Worm (Caenorhabditis elegans) whole organism, L1 larva: ENCODE data around the gene clec-227.

Experiments
- C04F5.9 ChIP-seq: sonication (generic microtip); optimal IDR thresholded peaks from 2 replicates; lab custom pipeline; 2016; ENCODE audit warnings: missing genetic modification characterization, missing compliant biosample characterization
- F16B12.6 ChIP-seq: fragments of 150-350 bp; optimal IDR thresholded peaks from 2 replicates; lab custom pipeline; 2014; ENCODE audit warnings: missing biosample characterization, missing genetic modification characterization
- Y116A8C.19 ChIP-seq: sonication (generic microtip); optimal IDR thresholded peaks from 2 replicates; lab custom pipeline; 2016; ENCODE audit warnings: missing compliant biosample characterization, missing genetic modification characterization, borderline replicate concordance
- blmp-1 ChIP-seq: fragments of 150-350 bp; optimal IDR thresholded peaks from 2 replicates; lab custom pipeline; 2014; ENCODE audit warnings: missing biosample characterization, missing genetic modification characterization
- ceh-63 ChIP-seq: fragments of 200-800 bp; sonication (Bioruptor generic); optimal IDR thresholded peaks from 2 replicates; lab custom pipeline; 2018; ENCODE audit warnings: mild to moderate bottlenecking, missing genetic modification characterization, missing compliant biosample characterization
- ceh-82 ChIP-seq, 3 experiments: fragments of 150-350 bp in 1 of 3; sonication (generic microtip) in 2 of 3; optimal IDR thresholded peaks; 2 replicates each; lab custom pipeline; 2014 to 2017; ENCODE audit warnings: missing biosample characterization in 3 of 3, missing genetic modification characterization in 3 of 3
- efl-1 ChIP-seq, 4 experiments: fragments of 150-350 bp; optimal IDR thresholded peaks in 3 of 4; peaks in 1 of 4; 1 replicate in 1 of 4; 2 replicates in 3 of 4; lab custom pipeline; 2014; ENCODE audit warnings: missing biosample characterization in 2 of 4, missing genetic modification characterization in 2 of 4, missing genetic modification reagents in 2 of 4
- efl-3 ChIP-seq: fragments of 200-800 bp; sonication (Bioruptor generic); optimal IDR thresholded peaks from 2 replicates; lab custom pipeline; 2018; ENCODE audit warnings: mild to moderate bottlenecking, missing genetic modification characterization, missing compliant biosample characterization
- egl-13 ChIP-seq: sonication (generic microtip); optimal IDR thresholded peaks from 2 replicates; lab custom pipeline; 2016; ENCODE audit warnings: missing genotype, missing genetic modification reagents, missing genetic modification characterization, missing compliant biosample characterization
- elt-3 ChIP-seq, 6 experiments: fragments of 150-350 bp in 1 of 6; sonication (generic microtip); optimal IDR thresholded peaks; 2 replicates each; lab custom pipeline; 2017 to 2018; ENCODE audit warnings: missing biosample characterization in 6 of 6, missing genetic modification characterization in 6 of 6, inconsistent platforms in 1 of 6
- fkh-10 ChIP-seq: sonication (generic microtip); optimal IDR thresholded peaks from 2 replicates; lab custom pipeline; 2017; ENCODE audit warnings: missing biosample characterization, missing genetic modification reagents, missing genetic modification characterization
- grh-1 ChIP-seq: fragments of 200-800 bp; sonication (Bioruptor generic); IDR thresholded peaks from 2 replicates; pipeline ENCODE4 v1.3.6; 2022; ENCODE audit warnings: missing genetic modification reagents, missing genetic modification characterization, missing compliant biosample characterization
- hlh-17 ChIP-seq: fragments of 200-800 bp; sonication (Bioruptor generic); optimal IDR thresholded peaks from 2 replicates; lab custom pipeline; 2018; ENCODE audit warnings: missing genetic modification characterization, mild to moderate bottlenecking, missing compliant biosample characterization, moderate library complexity, borderline replicate concordance
- irx-1 ChIP-seq: sonication (generic microtip); optimal IDR thresholded peaks from 2 replicates; lab custom pipeline; 2016; ENCODE audit warnings: missing genetic modification characterization, missing compliant biosample characterization
- isw-1 ChIP-seq: fragments of 200-800 bp; sonication (Bioruptor generic); IDR thresholded peaks from 2 replicates; pipeline ENCODE4 v1.3.6; 2022; ENCODE audit warnings: missing genetic modification characterization, missing compliant biosample characterization
- jun-1 ChIP-seq: fragments of 150-350 bp; optimal IDR thresholded peaks from 2 replicates; lab custom pipeline; 2014; ENCODE audit warnings: missing biosample characterization, missing genetic modification reagents, missing genetic modification characterization
- lin-13 ChIP-seq: fragments of 150-350 bp; optimal IDR thresholded peaks from 2 replicates; lab custom pipeline; 2014; ENCODE audit warnings: missing biosample characterization, missing genetic modification reagents, missing genetic modification characterization
- lin-14 ChIP-seq: fragments of 200-800 bp; sonication (Bioruptor generic); optimal IDR thresholded peaks from 2 replicates; lab custom pipeline; 2018; ENCODE audit warnings: mild to moderate bottlenecking, missing genetic modification characterization, moderate library complexity, missing compliant biosample characterization
- lsy-2 ChIP-seq, 2 experiments: fragments of 150-350 bp; optimal IDR thresholded peaks; 2 replicates each; lab custom pipeline; 2014; ENCODE audit warnings: missing biosample characterization in 2 of 2, missing genetic modification characterization in 2 of 2
- mab-9 ChIP-seq: fragments of 200-800 bp; sonication (Bioruptor generic); IDR thresholded peaks from 2 replicates; pipeline ENCODE4 v1.3.6; 2022; ENCODE audit warnings: missing genetic modification reagents, missing genetic modification characterization, missing compliant biosample characterization
- mdl-1 ChIP-seq, 2 experiments: fragments of 150-350 bp; optimal IDR thresholded peaks; 2 replicates each; lab custom pipeline; 2014 to 2017; ENCODE audit warnings: missing biosample characterization in 2 of 2, missing genetic modification characterization in 2 of 2, inconsistent platforms in 1 of 2
- mef-2 ChIP-seq: fragments of 150-350 bp; optimal IDR thresholded peaks from 2 replicates; lab custom pipeline; 2014; ENCODE audit warnings: missing biosample characterization, missing genetic modification characterization
- mep-1 ChIP-seq: fragments of 150-350 bp; optimal IDR thresholded peaks from 2 replicates; lab custom pipeline; 2014; ENCODE audit warnings: missing biosample characterization, missing genetic modification characterization
- nhr-11 ChIP-seq: fragments of 150-350 bp; optimal IDR thresholded peaks from 2 replicates; lab custom pipeline; 2014; ENCODE audit warnings: missing biosample characterization, missing genetic modification characterization
- nhr-12 ChIP-seq: sonication (generic microtip); optimal IDR thresholded peaks from 2 replicates; lab custom pipeline; 2017; ENCODE audit warnings: missing biosample characterization, missing genetic modification characterization
- nhr-20 ChIP-seq: sonication (generic microtip); optimal IDR thresholded peaks from 2 replicates; lab custom pipeline; 2016; ENCODE audit warnings: mild to moderate bottlenecking, missing genetic modification characterization, missing compliant biosample characterization
- nhr-237 ChIP-seq: fragments of 150-350 bp; optimal IDR thresholded peaks from 2 replicates; lab custom pipeline; 2014; ENCODE audit warnings: missing biosample characterization, missing genetic modification characterization
- nhr-47 ChIP-seq: sonication (generic microtip); optimal IDR thresholded peaks from 2 replicates; lab custom pipeline; 2016; ENCODE audit warnings: mild to moderate bottlenecking, missing genetic modification characterization, moderate library complexity, missing compliant biosample characterization
- nhr-77 ChIP-seq: fragments of 150-350 bp; optimal IDR thresholded peaks from 2 replicates; lab custom pipeline; 2014; ENCODE audit warnings: missing biosample characterization, missing genetic modification characterization
- nhr-85 ChIP-seq: sonication (generic microtip); peaks from one replicate; lab custom pipeline; 2016; ENCODE audit warnings: missing genetic modification characterization, inconsistent platforms, missing compliant biosample characterization
- nhr-90 ChIP-seq: sonication (generic microtip); optimal IDR thresholded peaks from 2 replicates; lab custom pipeline; 2016; ENCODE audit warnings: mild to moderate bottlenecking, missing genetic modification characterization, missing compliant biosample characterization; ENCODE audit not compliant: poor library complexity
- pax-3 ChIP-seq: fragments of 200-800 bp; sonication (Bioruptor generic); optimal IDR thresholded peaks from 2 replicates; lab custom pipeline; 2018; ENCODE audit warnings: mild to moderate bottlenecking, missing genetic modification characterization, moderate library complexity, missing compliant biosample characterization
- rnt-1 ChIP-seq: sonication (generic microtip); optimal IDR thresholded peaks from 2 replicates; lab custom pipeline; 2016; ENCODE audit warnings: mild to moderate bottlenecking, missing genetic modification characterization, moderate library complexity, missing compliant biosample characterization
- skn-1 ChIP-seq: fragments of 150-350 bp; optimal IDR thresholded peaks from 2 replicates; lab custom pipeline; 2014; ENCODE audit warnings: missing biosample characterization, missing genetic modification characterization
- snpc-4 ChIP-seq: fragments of 150-350 bp; optimal IDR thresholded peaks from 2 replicates; lab custom pipeline; 2014; ENCODE audit warnings: missing biosample characterization, missing genetic modification characterization
- sptf-1 ChIP-seq: fragments of 150-350 bp; optimal IDR thresholded peaks from 2 replicates; lab custom pipeline; 2014; ENCODE audit warnings: missing biosample characterization, missing genetic modification characterization
- unc-62 ChIP-seq: fragments of 150-350 bp; optimal IDR thresholded peaks from 2 replicates; lab custom pipeline; 2014; ENCODE audit warnings: missing biosample characterization, missing genetic modification reagents, missing genetic modification characterization
- unc-86 ChIP-seq: sonication (generic microtip); optimal IDR thresholded peaks from 2 replicates; lab custom pipeline; 2016; ENCODE audit warnings: missing genetic modification characterization, missing compliant biosample characterization
- unc-98 ChIP-seq: fragments of 200-800 bp; sonication (Bioruptor generic); IDR thresholded peaks from 2 replicates; pipeline ENCODE4 v1.3.6; 2022; ENCODE audit warnings: missing genetic modification characterization, missing compliant biosample characterization
- vab-15 ChIP-seq: sonication (generic microtip); optimal IDR thresholded peaks from 2 replicates; lab custom pipeline; 2017; ENCODE audit warnings: missing genotype, mild to moderate bottlenecking, missing genetic modification characterization, missing compliant biosample characterization
- zag-1 ChIP-seq: fragments of 150-350 bp; optimal IDR thresholded peaks from 2 replicates; lab custom pipeline; 2014; ENCODE audit warnings: missing biosample characterization, missing genetic modification characterization

clec-227 gene

ce11 chrV:14493665-14494064 lies 21.3 kb downstream of the clec-227 start:
- TF ChIP-seq snpc-4 (tag; lab: Kevin White, UChicago) (no peak), nhr-77 (tag; lab: Kevin White, UChicago) (no peak), unc-62 (GFP tag; lab: Kevin White, UChicago) (no peak), nhr-90 (no peak), skn-1 (tag; lab: Kevin White, UChicago) (no peak), rnt-1 (tag; lab: Kevin White, UChicago) (no peak), pax-3 (tag; lab: Kevin White, UChicago) (no peak), zag-1 (tag; lab: Kevin White, UChicago) (no peak), efl-3 (GFP tag; lab: Kevin White, UChicago) (no peak), jun-1 (tag; lab: Kevin White, UChicago) (no peak), ceh-82 (tag; optimal IDR thresholded peaks at IDR 0.05; lab: Kevin White, UChicago) (no peak), mab-9 (no peak), nhr-85 (tag; lab: Kevin White, UChicago) (no peak)

ce11 chrV:14495493-14495892 lies 23.2 kb downstream of the clec-227 start:
- TF ChIP-seq blmp-1 (tag; lab: Kevin White, UChicago) (peak; percentile 94), nhr-20 (tag; lab: Kevin White, UChicago) (no peak), lin-14 (GFP tag; lab: Kevin White, UChicago) (peak; percentile 51)
- TF ChIP-seq, all 84 proteins: peak for 2

ce11 chrV:14496446-14496845 lies 24.1 kb downstream of the clec-227 start:
- TF ChIP-seq unc-98 (no peak), nhr-12 (tag; lab: Kevin White, UChicago) (no peak), nhr-85 (tag; lab: Kevin White, UChicago) (peak; percentile 34), skn-1 (tag; lab: Kevin White, UChicago) (no peak), grh-1 (no peak), mef-2 (no peak), efl-3 (GFP tag; lab: Kevin White, UChicago) (no peak), vab-15 (no peak)

ce11 chrV:14498204-14498603 lies 25.9 kb downstream of the clec-227 start:
- TF ChIP-seq lin-13 (GFP tag; lab: Kevin White, UChicago) (no peak), blmp-1 (tag; lab: Kevin White, UChicago) (peak; percentile 2), efl-1 (optimal IDR thresholded peaks at IDR 0.05; lab: Kevin White, UChicago) (no peak), efl-1 (GFP tag; optimal IDR thresholded peaks at IDR 0.05 in 1 of 2; lab: Kevin White, UChicago) (peak in 1 of 2 experiments; percentile 50)

ce11 chrV:14499074-14499864 lies 26.9 kb downstream of the clec-227 start:
- TF ChIP-seq rnt-1 (tag; lab: Kevin White, UChicago) (no peak), C04F5.9 (tag; lab: Kevin White, UChicago) (no peak), ceh-63 (GFP tag; lab: Kevin White, UChicago) (no peak), lsy-2 (tag; optimal IDR thresholded peaks at IDR 0.05; lab: Kevin White, UChicago) (peak in 1 of 2 experiments; percentile 22), nhr-47 (tag; lab: Kevin White, UChicago) (no peak), elt-3 (tag; optimal IDR thresholded peaks at IDR 0.05; lab: Kevin White, UChicago) (peak in 2 of 6 experiments; percentile 47 to 65), nhr-11 (tag; lab: Kevin White, UChicago) (no peak), F16B12.6 (tag; lab: Kevin White, UChicago) (no peak), fkh-10 (no peak), isw-1 (GFP tag; lab: Robert Waterston, UW) (no peak), lin-14 (GFP tag; lab: Kevin White, UChicago) (peak; percentile 59), nhr-237 (tag; lab: Kevin White, UChicago) (no peak), grh-1 (no peak), skn-1 (tag; lab: Kevin White, UChicago) (peak; percentile 42), nhr-12 (tag; lab: Kevin White, UChicago) (no peak), hlh-17 (GFP tag; lab: Kevin White, UChicago) (no peak), egl-13 (no peak), sptf-1 (tag; lab: Kevin White, UChicago) (no peak), irx-1 (tag; lab: Kevin White, UChicago) (no peak), lin-13 (GFP tag; lab: Kevin White, UChicago) (no peak), efl-1 (optimal IDR thresholded peaks at IDR 0.05; lab: Kevin White, UChicago) (no peak), efl-1 (GFP tag; optimal IDR thresholded peaks at IDR 0.05 in 1 of 2; lab: Kevin White, UChicago) (peak in 1 of 2 experiments; percentile 91), mdl-1 (tag; optimal IDR thresholded peaks at IDR 0.05; lab: Kevin White, UChicago) (no peak), nhr-85 (tag; lab: Kevin White, UChicago) (peak; percentile 83), mep-1 (tag; lab: Kevin White, UChicago) (peak; percentile 45), Y116A8C.19 (tag; lab: Kevin White, UChicago) (no peak), vab-15 (no peak), blmp-1 (tag; lab: Kevin White, UChicago) (peak; percentile 44), pax-3 (tag; lab: Kevin White, UChicago) (no peak), unc-86 (tag; lab: Kevin White, UChicago) (no peak)
